Fruit fly (Drosophila melanogaster) whole organism, pupa: ENCODE measurements around the gene CG31029.

Source experiments
- CG12605 ChIP-seq: fragments of 200-800 bp; sonication (Bioruptor generic); IDR thresholded peaks from 2 replicates; pipeline ENCODE4 v1.3.6; 2022; ENCODE audit warnings: missing biosample characterization, missing genetic modification characterization
- CG32121 ChIP-seq: fragments of 200-800 bp; sonication (Bioruptor generic); IDR thresholded peaks from 2 replicates; pipeline ENCODE4 v1.3.6; 2022; ENCODE audit warnings: missing biosample characterization, missing genetic modification characterization
- CG8301 ChIP-seq: fragments of 200-800 bp; sonication (Bioruptor generic); optimal IDR thresholded peaks from 2 replicates; lab custom pipeline; 2018; ENCODE audit warnings: missing biosample characterization, mild to moderate bottlenecking, missing genetic modification characterization

DNA sequence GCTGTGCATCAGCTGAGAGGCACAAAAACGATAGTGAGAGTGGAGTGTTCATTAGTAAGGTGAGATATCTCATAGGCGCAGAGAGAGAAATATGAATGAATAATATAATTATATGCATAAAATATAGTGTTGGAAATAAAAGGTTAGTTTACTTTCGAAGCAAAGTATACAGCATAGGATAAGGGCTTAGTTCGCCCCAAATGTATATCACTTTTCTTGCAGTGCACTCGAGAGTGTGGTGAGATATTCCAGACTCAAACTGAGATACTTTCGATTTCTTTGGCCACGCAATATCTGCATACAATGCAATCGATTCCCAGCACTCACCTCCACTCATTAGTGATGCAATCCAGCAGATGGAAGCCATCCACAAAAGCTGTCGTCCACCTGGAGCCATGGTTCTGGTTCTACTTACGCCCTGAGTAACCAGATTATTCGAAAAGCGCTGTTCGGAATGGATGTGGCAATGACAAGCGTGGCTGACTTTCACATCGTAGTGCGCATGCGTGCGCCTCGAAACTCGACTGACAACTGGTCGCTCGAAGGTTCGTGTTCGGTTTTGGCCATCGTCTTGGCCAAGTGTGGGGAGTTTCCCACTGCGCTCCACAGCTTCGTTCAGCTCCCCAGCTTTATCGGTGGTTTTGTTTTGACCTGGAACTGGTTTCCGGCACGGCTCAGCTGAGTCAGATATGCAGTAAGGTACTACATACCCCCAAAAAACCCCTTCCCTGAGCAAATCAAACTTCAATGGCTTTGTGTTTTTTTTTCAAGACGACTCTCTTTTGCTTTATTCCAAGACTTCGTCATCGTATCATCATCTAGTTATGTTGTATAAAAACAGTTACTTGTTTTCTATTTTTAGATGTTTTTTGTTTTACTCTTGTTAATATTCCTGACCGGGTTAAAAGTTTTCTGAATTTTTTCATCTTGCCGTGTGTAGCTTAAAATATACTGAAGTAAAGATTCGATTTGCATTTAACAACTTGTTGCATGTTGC lies 38.8 kb upstream of the CG31029 start, which contains the start of gene Rsod:
- peak; percentile 90 for TF ChIP-seq CG12605 (GFP tag; lab: Robert Waterston, UW)
- peak; percentile 80 for TF ChIP-seq CG8301 (tag; lab: Kevin White, UChicago)
- peak; percentile 93 for TF ChIP-seq CG32121
